Fruit fly (Drosophila melanogaster) whole organism, wandering third instar larva: ENCODE measurements around the gene Tps1.

Experiments used
- Abd-B ChIP-seq: fragments of >200 bp; optimal IDR thresholded peaks from 2 replicates; lab custom pipeline; 2017; ENCODE audit warnings: missing biosample characterization, missing genetic modification characterization
- CrebA ChIP-seq: fragments of 200-800 bp; sonication (Bioruptor generic); optimal IDR thresholded peaks from 2 replicates; lab custom pipeline; 2016; ENCODE audit warnings: missing biosample characterization, mild to moderate bottlenecking, missing genetic modification characterization, borderline replicate concordance
- Jra ChIP-seq: sonication (Bioruptor generic); optimal IDR thresholded peaks from 2 replicates; lab custom pipeline; 2016; ENCODE audit warnings: missing biosample characterization, missing genetic modification characterization
- Myc ChIP-seq: fragments of >200 bp; optimal IDR thresholded peaks from 2 replicates; lab custom pipeline; 2017
- br ChIP-seq: fragments of 200-800 bp; sonication (Bioruptor generic); optimal IDR thresholded peaks from 2 replicates; lab custom pipeline; 2016; ENCODE audit warnings: missing biosample characterization, missing genetic modification characterization
- pan ChIP-seq: fragments of >200 bp; optimal IDR thresholded peaks from 2 replicates; lab custom pipeline; 2017
- psq ChIP-seq: fragments of 200-800 bp; sonication (Bioruptor generic); optimal IDR thresholded peaks from 3 replicates; lab custom pipeline; 2017; ENCODE audit warnings: missing biosample characterization, mild to moderate bottlenecking, missing genetic modification characterization, moderate library complexity
- usp ChIP-seq: fragments of >200 bp; optimal IDR thresholded peaks from 2 replicates; lab custom pipeline; 2017; ENCODE audit warnings: missing biosample characterization, missing genetic modification characterization

DNA sequence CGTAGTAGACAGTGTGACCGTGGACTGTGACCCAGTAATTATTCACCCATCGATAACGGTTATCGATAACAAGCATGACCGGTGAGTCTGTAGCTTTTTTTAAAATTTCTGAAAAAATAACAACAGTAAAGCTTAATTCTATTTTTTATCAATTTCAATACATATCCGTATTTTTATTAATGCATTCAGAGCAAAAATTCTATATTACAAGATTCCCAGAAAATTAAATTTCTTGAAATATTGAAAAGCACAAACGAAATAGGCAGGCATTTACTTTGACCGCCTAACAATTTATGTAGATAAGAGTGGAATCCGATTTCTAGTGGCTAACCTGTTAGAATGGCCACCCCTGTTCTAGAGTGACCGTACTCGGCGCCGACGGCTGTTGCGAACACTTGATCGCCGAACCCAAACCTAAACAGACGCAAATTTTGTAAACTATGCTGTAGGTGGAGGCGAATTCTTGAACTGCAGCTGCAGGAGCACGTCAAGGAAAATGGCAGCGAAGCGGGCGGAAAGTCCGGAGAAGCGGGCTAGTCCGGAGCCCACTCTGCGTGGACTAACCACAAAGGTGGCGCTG is 5.8 kb downstream of the Tps1 start, which contains the start of gene CG3652:
- TF ChIP-seq usp (no peak), CrebA (GFP tag; lab: Kevin White, UChicago) (no peak), Jra (GFP tag; lab: Kevin White, UChicago) (no peak), Myc (peak; percentile 71), pan (lab: Kevin White, UChicago) (no peak), psq (GFP tag; lab: Kevin White, UChicago) (peak; percentile 29), Abd-B (no peak), br (no peak)
